Worm (Caenorhabditis elegans): ENCODE data around the gene F07C3.3.

- TF ChIP-seq ama-1 (optimal IDR thresholded peaks at IDR 0.05) (no peak), ets-7 (tag; optimal IDR thresholded peaks at IDR 0.05) (no peak), hmbx-1 (tag; optimal IDR thresholded peaks at IDR 0.05) (no peak)
Observed at ce11 chrV:9249206-9249605, 17.0 kb upstream of the F07C3.3 start, which contains the start of gene str-94.
